Worm (Caenorhabditis elegans): ENCODE results near the gene nhr-105.

DNA sequence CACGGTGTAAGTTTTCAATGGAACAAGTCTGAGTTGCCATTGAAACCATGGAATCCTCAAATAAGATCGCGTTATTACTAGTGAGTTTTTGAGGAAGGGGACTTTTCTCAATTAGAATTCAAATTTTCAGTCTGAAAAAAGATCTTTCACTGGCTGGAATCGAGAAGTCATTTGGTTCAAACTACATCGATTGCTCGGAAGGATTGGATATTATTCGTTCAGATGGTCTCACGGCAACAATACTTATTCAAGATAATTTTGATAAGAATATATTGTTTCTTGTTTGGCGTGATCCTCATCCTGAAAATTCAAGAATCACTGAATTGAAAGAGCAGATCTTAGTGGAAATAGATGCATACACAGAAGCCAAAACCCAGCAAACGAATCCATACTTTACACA, 17.5 kb downstream of the nhr-105 start:
- TF ChIP-seq C38D4.7 (GFP tag; optimal IDR thresholded peaks at IDR 0.05) (no peak), sdc-2 (tag; optimal IDR thresholded peaks at IDR 0.05) (no peak), nhr-11 (tag; optimal IDR thresholded peaks at IDR 0.05) (no peak), hlh-30 (tag; optimal IDR thresholded peaks at IDR 0.05; ENCODE audit: insufficient read depth) (no peak), ceh-45 (GFP tag; IDR thresholded peaks at IDR 0.05) (no peak), ama-1 (optimal IDR thresholded peaks at IDR 0.05) (no peak), ceh-34 (tag; optimal IDR thresholded peaks at IDR 0.05) (no peak), lim-6 (tag; optimal IDR thresholded peaks at IDR 0.05) (no peak)
